Fruit fly (Drosophila melanogaster) Kc167 (cell line): ENCODE data around the gene SsRbeta.

ENCODE experiments used
- Myc ChIP-seq: fragments of >200 bp; optimal IDR thresholded peaks from 2 replicates; lab custom pipeline; 2017; ENCODE audit warnings: missing external identifiers
- Sin3A ChIP-seq: fragments of >200 bp; optimal IDR thresholded peaks from 2 replicates; lab custom pipeline; 2018; ENCODE audit warnings: missing external identifiers
- h ChIP-seq: fragments of >200 bp; optimal IDR thresholded peaks from 3 replicates; lab custom pipeline; 2018; ENCODE audit warnings: missing external identifiers
- insv ChIP-seq: fragments of >200 bp; optimal IDR thresholded peaks from 3 replicates; lab custom pipeline; 2018; ENCODE audit warnings: missing external identifiers
- psq ChIP-seq: fragments of >200 bp; optimal IDR thresholded peaks from 2 replicates; lab custom pipeline; 2017; ENCODE audit warnings: missing external identifiers
- ttk ChIP-seq: sonication (Bioruptor generic); optimal IDR thresholded peaks from 2 replicates; lab custom pipeline; 2017; ENCODE audit warnings: missing external identifiers

The SsRbeta gene

DNA sequence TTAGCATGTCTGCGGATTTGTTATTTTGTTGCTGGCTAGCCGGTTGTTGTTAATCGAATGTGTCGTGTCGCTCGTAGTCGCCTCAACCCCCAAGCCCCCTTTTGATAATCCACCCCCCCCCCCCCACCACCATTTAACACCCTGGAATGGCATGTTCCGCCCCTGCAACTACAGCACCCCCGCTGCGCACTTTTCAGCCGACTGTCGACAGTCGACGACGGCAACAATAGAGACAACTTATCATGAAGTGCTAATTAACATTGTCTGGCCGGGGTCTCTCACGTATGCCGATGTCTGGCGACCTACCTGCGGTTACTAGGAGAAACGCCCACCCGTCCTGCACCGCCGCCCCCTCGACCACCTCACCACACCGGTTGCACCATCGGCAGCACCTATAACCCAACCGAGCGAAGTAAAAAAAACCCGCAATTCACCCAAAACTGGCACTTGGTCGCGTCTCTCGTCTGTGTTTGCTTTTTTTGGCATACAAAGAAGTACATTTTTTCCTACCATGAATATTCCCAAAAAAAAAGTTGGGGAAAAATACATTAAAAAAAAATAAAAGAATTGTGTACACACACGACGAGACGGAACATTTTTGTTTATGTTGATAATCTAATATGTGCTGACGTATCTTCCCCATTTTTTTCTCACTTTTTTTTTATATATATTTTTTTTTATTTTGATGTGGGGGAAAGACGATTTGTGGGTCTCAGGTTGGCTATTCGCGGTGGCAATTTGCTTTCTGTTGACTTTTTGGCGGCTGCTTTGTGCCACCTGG is 37.0 kb downstream of the SsRbeta start:
- TF ChIP-seq psq (lab: Kevin White, UChicago) (no peak), insv (lab: Kevin White, UChicago) (no peak), ttk (lab: Kevin White, UChicago) (no peak), Myc (lab: Kevin White, UChicago) (no peak), h (lab: Kevin White, UChicago) (no peak), Sin3A (lab: Kevin White, UChicago) (no peak)

DNA sequence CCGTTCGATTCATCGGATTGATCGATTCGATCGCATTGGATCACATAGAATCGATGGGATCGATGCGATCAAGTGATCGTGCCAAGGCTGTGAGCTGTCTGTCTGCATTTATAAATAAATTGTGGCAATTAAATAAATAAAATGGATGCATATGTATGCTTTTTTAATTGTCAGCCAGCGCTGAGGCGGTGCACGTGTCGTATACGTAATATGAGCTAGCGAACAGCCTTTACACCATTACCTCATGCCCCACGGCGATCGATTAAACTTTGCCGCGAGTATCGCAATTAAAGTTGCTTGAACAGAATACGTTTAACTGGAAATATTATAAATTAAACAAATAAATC is 37.6 kb downstream of the SsRbeta start:
- TF ChIP-seq Myc (lab: Kevin White, UChicago) = no peak
- no peak for TF ChIP-seq Sin3A (lab: Kevin White, UChicago)
- TF ChIP-seq insv (lab: Kevin White, UChicago) = no peak
- TF ChIP-seq psq (lab: Kevin White, UChicago) = no peak
- TF ChIP-seq h (lab: Kevin White, UChicago) = no peak
- no peak for TF ChIP-seq ttk (lab: Kevin White, UChicago)

DNA sequence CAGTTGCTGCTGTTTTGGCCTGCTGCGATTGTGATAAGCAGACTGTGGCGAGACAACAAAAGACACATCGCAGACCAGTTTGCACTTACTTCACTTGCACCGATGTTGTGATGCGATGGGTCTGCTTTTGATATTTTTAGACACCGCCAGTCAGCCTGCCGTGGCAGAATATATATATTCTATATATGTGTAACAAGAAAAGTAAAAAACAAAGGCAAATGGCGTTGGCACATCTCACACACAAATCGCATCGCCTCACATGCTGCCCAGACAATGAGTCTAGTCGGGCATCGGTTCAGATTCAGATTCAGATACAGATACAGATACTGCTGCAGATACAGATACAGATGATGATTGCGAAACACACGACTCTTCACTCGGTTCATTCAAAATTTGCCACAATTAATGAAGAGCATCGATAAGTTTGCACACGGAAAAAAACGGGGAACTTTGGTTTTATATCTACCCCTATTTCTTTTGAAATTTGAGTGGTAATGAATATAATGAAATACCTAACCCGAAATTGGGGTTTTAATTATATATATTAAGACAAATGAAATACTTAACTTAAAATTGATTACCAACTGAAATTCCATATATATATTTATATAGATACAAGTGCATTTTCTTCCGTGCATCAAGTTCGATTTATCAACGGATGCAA is 38.4 kb downstream of the SsRbeta start:
- TF ChIP-seq h (lab: Kevin White, UChicago) (no peak), ttk (lab: Kevin White, UChicago) (no peak), insv (lab: Kevin White, UChicago) (no peak), Myc (lab: Kevin White, UChicago) (no peak), Sin3A (lab: Kevin White, UChicago) (no peak), psq (lab: Kevin White, UChicago) (no peak)

dm6 chr3L:16168503-16169189 is 39.2 kb downstream of the SsRbeta start:
- TF ChIP-seq ttk (lab: Kevin White, UChicago) = no peak

DNA sequence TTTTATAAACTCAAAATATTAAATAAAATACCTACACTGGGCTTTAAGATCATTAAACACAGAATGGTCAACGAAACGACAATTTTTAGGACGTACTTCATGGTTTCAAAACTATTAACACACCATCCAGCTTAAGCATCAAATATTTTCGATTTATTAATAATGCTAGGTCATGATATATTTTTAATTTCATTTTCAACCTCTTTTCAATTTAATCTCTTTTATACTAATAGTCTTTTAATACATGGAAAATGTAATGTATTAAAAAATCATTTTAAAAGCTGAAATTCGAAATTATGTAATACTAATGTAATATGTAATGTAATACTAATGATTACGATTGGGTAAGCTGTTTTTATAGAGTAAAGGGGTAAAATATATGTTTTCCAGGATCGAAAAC is 40.6 kb downstream of the SsRbeta start, which contains the start of gene CG33796:
TSS of gene CG33796 (minus strand) at position 101 of the 400 bp plus-strand sequence.
- no peak for TF ChIP-seq Sin3A (lab: Kevin White, UChicago)
- TF ChIP-seq Myc (lab: Kevin White, UChicago) = no peak
- TF ChIP-seq insv (lab: Kevin White, UChicago) = no peak
- no peak for TF ChIP-seq h (lab: Kevin White, UChicago)
- TF ChIP-seq psq (lab: Kevin White, UChicago) = no peak
- TF ChIP-seq ttk (lab: Kevin White, UChicago) = no peak

DNA sequence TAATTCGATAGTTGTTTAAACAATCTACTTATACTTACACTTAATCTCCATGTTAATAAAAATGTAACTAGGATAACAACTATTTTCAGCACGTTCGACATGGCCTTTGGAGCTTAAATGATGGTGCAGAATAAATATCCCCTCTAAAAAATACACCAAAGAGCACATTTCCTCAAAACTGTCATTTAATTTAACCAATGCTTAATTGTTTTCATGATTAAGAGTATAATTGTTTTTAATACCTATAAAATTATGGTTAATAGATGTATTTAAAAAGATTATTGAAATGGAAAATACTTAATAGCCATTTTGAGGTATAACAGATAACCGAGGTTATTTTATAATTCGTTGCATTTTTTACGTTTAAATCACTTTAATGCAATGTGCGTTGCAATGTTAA is 41.9 kb downstream of the SsRbeta start, which contains the start of gene CG33795:
TSS of gene CG33795 (minus strand) at position 101 of the 400 bp plus-strand sequence.
- TF ChIP-seq ttk (lab: Kevin White, UChicago) = no peak
- TF ChIP-seq psq (lab: Kevin White, UChicago) = no peak
- TF ChIP-seq Myc (lab: Kevin White, UChicago) = no peak
- TF ChIP-seq h (lab: Kevin White, UChicago) = no peak
- TF ChIP-seq Sin3A (lab: Kevin White, UChicago) = no peak
- no peak for TF ChIP-seq insv (lab: Kevin White, UChicago)

dm6 chr3L:16172381-16172780 is 43.0 kb downstream of the SsRbeta start:
- TF ChIP-seq insv (lab: Kevin White, UChicago) = no peak
- no peak for TF ChIP-seq psq (lab: Kevin White, UChicago)
- TF ChIP-seq h (lab: Kevin White, UChicago) = no peak
- no peak for TF ChIP-seq Myc (lab: Kevin White, UChicago)
- TF ChIP-seq Sin3A (lab: Kevin White, UChicago) = no peak
- no peak for TF ChIP-seq ttk (lab: Kevin White, UChicago)

DNA sequence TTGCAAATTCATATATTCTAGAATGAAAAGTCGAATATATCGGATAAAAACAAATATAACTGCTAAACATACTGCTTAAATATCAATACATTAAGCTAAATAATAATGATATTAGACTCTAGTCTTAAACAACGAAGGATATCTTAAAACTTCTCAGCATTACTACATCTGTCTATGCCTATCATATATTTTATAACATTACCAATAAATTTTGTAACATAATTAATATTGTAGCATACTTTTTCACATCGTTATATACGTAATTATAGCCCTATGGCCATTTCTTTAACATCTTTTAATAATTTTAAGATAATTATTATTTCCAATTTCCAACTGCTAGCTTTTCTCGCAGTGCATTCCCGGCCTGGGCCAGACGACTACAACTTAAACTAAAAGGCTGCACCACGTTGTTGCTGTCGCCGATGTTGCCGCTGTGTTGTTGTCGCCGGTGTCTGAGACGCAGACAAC is 43.4 kb downstream of the SsRbeta start:
- TF ChIP-seq h (lab: Kevin White, UChicago) (no peak), insv (lab: Kevin White, UChicago) (no peak), Myc (lab: Kevin White, UChicago) (no peak), psq (lab: Kevin White, UChicago) (no peak), ttk (lab: Kevin White, UChicago) (no peak), Sin3A (lab: Kevin White, UChicago) (no peak)

DNA sequence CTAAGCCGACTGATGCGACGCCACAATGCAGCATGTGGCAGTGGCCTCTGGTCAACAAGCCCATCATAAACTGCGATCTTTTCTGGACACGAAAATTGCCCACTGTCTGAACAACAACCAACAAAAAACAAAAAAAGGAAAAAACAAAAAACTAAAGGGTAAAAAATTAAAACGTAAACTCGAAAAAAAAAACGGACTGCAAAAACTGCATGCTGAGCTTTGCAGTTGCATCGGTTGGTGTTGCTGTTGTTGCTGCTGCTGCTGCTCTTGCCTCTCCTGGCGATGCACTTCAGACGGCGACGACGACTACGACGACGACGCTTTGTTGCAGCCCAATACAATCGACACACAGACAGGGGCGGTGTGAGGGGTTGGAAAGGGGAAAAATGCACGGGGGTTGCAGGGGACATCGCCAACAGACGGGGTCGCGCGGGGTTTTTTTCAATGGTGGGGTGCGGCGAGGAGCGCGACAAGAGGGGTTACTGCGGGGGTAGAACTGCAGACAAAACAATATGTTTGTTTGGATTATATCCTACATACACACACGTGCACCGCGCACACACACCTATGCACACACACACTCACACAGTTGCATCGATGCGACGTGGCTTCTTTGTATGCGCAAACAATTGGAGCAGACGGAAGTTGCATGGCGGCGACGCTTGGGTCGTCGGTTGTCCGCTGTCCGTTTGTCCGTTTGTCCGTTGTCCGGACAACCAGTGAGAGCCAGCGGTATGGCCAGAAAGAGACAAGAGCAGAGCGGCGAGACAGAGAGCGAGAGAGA is 44.6 kb downstream of the SsRbeta start:
- no peak for TF ChIP-seq Sin3A (lab: Kevin White, UChicago)
- TF ChIP-seq ttk (lab: Kevin White, UChicago) = no peak
- TF ChIP-seq Myc (lab: Kevin White, UChicago) = no peak
- TF ChIP-seq h (lab: Kevin White, UChicago) = no peak
- no peak for TF ChIP-seq insv (lab: Kevin White, UChicago)
- no peak for TF ChIP-seq psq (lab: Kevin White, UChicago)

DNA sequence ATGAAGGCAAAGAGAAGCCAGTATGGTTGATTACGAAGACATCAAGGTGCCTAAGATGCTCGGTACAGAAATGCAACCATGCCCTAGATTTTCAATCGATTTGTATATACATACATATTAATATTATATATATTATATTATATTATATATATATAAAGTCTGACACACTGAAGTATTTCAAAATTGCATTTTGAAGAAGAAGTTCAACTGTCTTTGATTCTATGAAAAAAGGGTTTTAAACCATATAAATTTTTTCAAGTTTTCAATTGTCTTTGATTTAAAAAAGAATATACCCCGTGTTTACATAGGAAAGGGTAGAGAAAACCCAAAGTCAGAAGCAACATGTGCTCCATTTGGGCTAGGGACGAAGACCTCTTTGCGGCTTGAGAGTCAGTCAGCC is 45.4 kb downstream of the SsRbeta start:
- TF ChIP-seq Myc (lab: Kevin White, UChicago) = no peak
- no peak for TF ChIP-seq Sin3A (lab: Kevin White, UChicago)
- TF ChIP-seq insv (lab: Kevin White, UChicago) = no peak
